Worm (Caenorhabditis elegans): Measurements from ENCODE around the gene sri-63.

ce11 chrII:3323179-3323578 is 36.0 kb downstream of the sri-63 start, which contains the start of gene Y46D2A.2:
- TF ChIP-seq unc-39 (tag; optimal IDR thresholded peaks at IDR 0.05) (no peak), ztf-11 (tag; optimal IDR thresholded peaks at IDR 0.05) (no peak), nhr-12 (tag; optimal IDR thresholded peaks at IDR 0.05) (no peak), cnd-1 (tag; optimal IDR thresholded peaks at IDR 0.05) (no peak), drap-1 (GFP tag; optimal IDR thresholded peaks at IDR 0.05) (no peak)
